Worm (Caenorhabditis elegans): ENCODE data around the gene fbxc-19.

- TF ChIP-seq him-1 (tag; optimal IDR thresholded peaks at IDR 0.05) (no peak), W03F9.2 (tag; optimal IDR thresholded peaks at IDR 0.05) (no peak)
These were observed 32.2 kb upstream of the fbxc-19 start, which contains the start of the genes C08F1.6 and fbxb-13 for ce11 chrII:1788087-1788486.
